Fruit fly (Drosophila melanogaster): ENCODE measurements around the gene CG11584.

The CG11584 gene

dm6 chrX:14214505-14215449, 33.9 kb downstream of the CG11584 start:
- TF ChIP-seq CG8478 (optimal IDR thresholded peaks at IDR 0.05) = no peak
- no peak for TF ChIP-seq EcR (GFP tag; optimal IDR thresholded peaks at IDR 0.05)

- no peak for TF ChIP-seq pan (optimal IDR thresholded peaks at IDR 0.05)
- TF ChIP-seq CG8478 (optimal IDR thresholded peaks at IDR 0.05) = no peak
- TF ChIP-seq EcR (GFP tag; optimal IDR thresholded peaks at IDR 0.05) = no peak
- no peak for TF ChIP-seq Dll (optimal IDR thresholded peaks at IDR 0.05)
- TF ChIP-seq psq (optimal IDR thresholded peaks at IDR 0.05) = no peak
- no peak for TF ChIP-seq usp (GFP tag; optimal IDR thresholded peaks at IDR 0.05)
Observed at dm6 chrX:14215834-14216233, 35.0 kb downstream of the CG11584 start.

- no peak for TF ChIP-seq usp (GFP tag; optimal IDR thresholded peaks at IDR 0.05)
- no peak for TF ChIP-seq pan (optimal IDR thresholded peaks at IDR 0.05)
- no peak for TF ChIP-seq EcR (GFP tag; optimal IDR thresholded peaks at IDR 0.05)
- no peak for TF ChIP-seq CG8478 (optimal IDR thresholded peaks at IDR 0.05)
- TF ChIP-seq Dll (optimal IDR thresholded peaks at IDR 0.05) = no peak
- TF ChIP-seq psq (optimal IDR thresholded peaks at IDR 0.05) = no peak
Observed at dm6 chrX:14216844-14217243, 36.0 kb downstream of the CG11584 start.

dm6 chrX:14218045-14218483, 37.2 kb downstream of the CG11584 start:
- TF ChIP-seq EcR (GFP tag; optimal IDR thresholded peaks at IDR 0.05) = no peak
- TF ChIP-seq CG8478 (optimal IDR thresholded peaks at IDR 0.05) = no peak
- no peak for TF ChIP-seq Dll (optimal IDR thresholded peaks at IDR 0.05)
- no peak for TF ChIP-seq psq (optimal IDR thresholded peaks at IDR 0.05)
- no peak for TF ChIP-seq usp (GFP tag; optimal IDR thresholded peaks at IDR 0.05)
- no peak for TF ChIP-seq pan (optimal IDR thresholded peaks at IDR 0.05)

- TF ChIP-seq CG8478 (optimal IDR thresholded peaks at IDR 0.05) (no peak), EcR (GFP tag; optimal IDR thresholded peaks at IDR 0.05) (no peak), usp (GFP tag; optimal IDR thresholded peaks at IDR 0.05) (no peak)
Observed at dm6 chrX:14221182-14221581, 40.4 kb downstream of the CG11584 start.

dm6 chrX:14221995-14222394, 41.2 kb downstream of the CG11584 start:
- TF ChIP-seq CG8478 (optimal IDR thresholded peaks at IDR 0.05) (no peak), usp (GFP tag; optimal IDR thresholded peaks at IDR 0.05) (no peak), Dll (optimal IDR thresholded peaks at IDR 0.05) (no peak), EcR (GFP tag; optimal IDR thresholded peaks at IDR 0.05) (no peak), pan (optimal IDR thresholded peaks at IDR 0.05) (no peak), psq (optimal IDR thresholded peaks at IDR 0.05) (no peak)

- TF ChIP-seq Dll (optimal IDR thresholded peaks at IDR 0.05) (no peak), psq (optimal IDR thresholded peaks at IDR 0.05) (no peak), CG8478 (optimal IDR thresholded peaks at IDR 0.05) (no peak), EcR (GFP tag; optimal IDR thresholded peaks at IDR 0.05) (no peak), pan (optimal IDR thresholded peaks at IDR 0.05) (no peak), usp (GFP tag; optimal IDR thresholded peaks at IDR 0.05) (no peak)
Observed at dm6 chrX:14225665-14226064, 44.8 kb downstream of the CG11584 start, which contains the start of gene CG11674. CG11674 (minus strand) TSS chrX:14225879.

- no peak for TF ChIP-seq psq (optimal IDR thresholded peaks at IDR 0.05)
- TF ChIP-seq EcR (GFP tag; optimal IDR thresholded peaks at IDR 0.05) = no peak
- no peak for TF ChIP-seq CG8478 (optimal IDR thresholded peaks at IDR 0.05)
- TF ChIP-seq pan (optimal IDR thresholded peaks at IDR 0.05) = no peak
- TF ChIP-seq usp (GFP tag; optimal IDR thresholded peaks at IDR 0.05) = no peak
- TF ChIP-seq Dll (optimal IDR thresholded peaks at IDR 0.05) = no peak
Observed at dm6 chrX:14226093-14226492, 45.3 kb downstream of the CG11584 start, which contains the start of gene mRpL38. mRpL38 (plus strand) TSS chrX:14226289.

dm6 chrX:14227043-14227442, 46.2 kb downstream of the CG11584 start:
- no peak for TF ChIP-seq psq (optimal IDR thresholded peaks at IDR 0.05)
- TF ChIP-seq EcR (GFP tag; optimal IDR thresholded peaks at IDR 0.05) = no peak
- no peak for TF ChIP-seq Dll (optimal IDR thresholded peaks at IDR 0.05)
- TF ChIP-seq usp (GFP tag; optimal IDR thresholded peaks at IDR 0.05) = no peak
- TF ChIP-seq pan (optimal IDR thresholded peaks at IDR 0.05) = no peak
- no peak for TF ChIP-seq CG8478 (optimal IDR thresholded peaks at IDR 0.05)
